Worm (Caenorhabditis elegans) whole organism, L4 larva: ENCODE data around the gene Y62H9A.11.

Source experiments
- R02D3.7 ChIP-seq: fragments of 150-350 bp; sonication (generic microtip); optimal IDR thresholded peaks from 3 replicates; lab custom pipeline; 2014; ENCODE audit warnings: missing biosample characterization, missing genetic modification characterization
- aly-2 ChIP-seq: sonication (generic microtip); optimal IDR thresholded peaks from 2 replicates; lab custom pipeline; 2018; ENCODE audit warnings: missing biosample characterization, missing genetic modification characterization
- ama-1 ChIP-seq: fragments of 150-350 bp; optimal IDR thresholded peaks from 2 replicates; lab custom pipeline; 2014; ENCODE audit warnings: inconsistent platforms, mixed read lengths
- attf-4 ChIP-seq: sonication (generic microtip); optimal IDR thresholded peaks from 3 replicates; lab custom pipeline; 2017; ENCODE audit warnings: missing biosample characterization, missing genetic modification characterization
- dpl-1 ChIP-seq: fragments of 150-350 bp; optimal IDR thresholded peaks from 2 replicates; lab custom pipeline; 2014; ENCODE audit warnings: missing biosample characterization, missing genetic modification reagents, missing genetic modification characterization
- fkh-10 ChIP-seq: fragments of 150-350 bp; optimal IDR thresholded peaks from 2 replicates; lab custom pipeline; 2014; ENCODE audit warnings: missing biosample characterization, missing genetic modification reagents, missing genetic modification characterization
- fos-1 ChIP-seq: fragments of 150-350 bp; optimal IDR thresholded peaks from 2 replicates; lab custom pipeline; 2014; ENCODE audit warnings: missing biosample characterization, missing genetic modification characterization
- mdl-1 ChIP-seq, 2 experiments: fragments of 150-350 bp in 1 of 2; sonication (generic microtip) in 1 of 2; optimal IDR thresholded peaks; 2 replicates each; lab custom pipeline; 2014 to 2017; ENCODE audit warnings: missing biosample characterization in 2 of 2, missing genetic modification characterization in 2 of 2
- nhr-25 ChIP-seq: sonication (generic microtip); optimal IDR thresholded peaks from 2 replicates; lab custom pipeline; 2017; ENCODE audit warnings: missing genetic modification characterization, mild to moderate bottlenecking, missing compliant biosample characterization, antibody characterized with exemption, moderate library complexity, borderline replicate concordance; ENCODE audit not compliant: insufficient read depth
- nhr-28 ChIP-seq: fragments of 150-350 bp; optimal IDR thresholded peaks from 2 replicates; lab custom pipeline; 2014; ENCODE audit warnings: missing biosample characterization, missing genetic modification characterization
- nhr-48 ChIP-seq: sonication (generic microtip); optimal IDR thresholded peaks from 2 replicates; lab custom pipeline; 2016; ENCODE audit warnings: mild to moderate bottlenecking, missing genetic modification characterization, missing compliant biosample characterization
- nhr-77 ChIP-seq: fragments of 150-350 bp; optimal IDR thresholded peaks from 2 replicates; lab custom pipeline; 2014; ENCODE audit warnings: missing biosample characterization, missing genetic modification characterization
- unc-62 ChIP-seq, 3 experiments: fragments of 150-350 bp in 1 of 3; sonication (generic microtip); optimal IDR thresholded peaks in 2 of 3; peaks in 1 of 3; 1 replicate in 1 of 3; 2 replicates in 2 of 3; lab custom pipeline; 2014 to 2017; ENCODE audit warnings: missing biosample characterization in 3 of 3, missing genetic modification characterization in 3 of 3, missing genetic modification reagents in 3 of 3, missing genotype in 1 of 3

DNA sequence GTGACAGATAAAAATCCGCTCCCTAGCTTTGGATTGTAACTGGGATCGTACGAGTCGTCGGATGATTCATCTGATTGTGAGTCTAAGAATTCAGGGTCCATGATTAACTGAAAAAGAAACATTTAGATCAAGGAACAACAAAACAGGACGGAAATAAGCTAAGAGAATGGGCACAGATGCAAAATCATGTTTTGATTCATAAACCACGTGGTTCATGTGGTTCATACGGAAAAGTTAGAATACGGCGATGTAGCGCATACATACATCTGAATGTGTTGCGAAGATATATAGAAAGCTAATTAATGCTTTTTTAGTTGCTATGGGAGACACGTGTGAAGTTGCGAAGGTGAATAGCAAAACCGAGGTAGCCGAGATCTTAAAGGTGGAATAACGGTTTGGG is 34.8 kb upstream of the Y62H9A.11 start, which contains the start of gene F55G7.3:
- TF ChIP-seq aly-2 (tag; lab: Kevin White, UChicago): no peak
- TF ChIP-seq nhr-77 (tag; lab: Kevin White, UChicago): no peak
- no peak for TF ChIP-seq R02D3.7 (tag; lab: Kevin White, UChicago)
- no peak for TF ChIP-seq ama-1
- no peak for TF ChIP-seq nhr-25 (tag; lab: Kevin White, UChicago)
- no peak for TF ChIP-seq fos-1 (tag; lab: Kevin White, UChicago)
- no peak for TF ChIP-seq attf-4 (tag; lab: Kevin White, UChicago)
- TF ChIP-seq unc-62 (GFP tag; optimal IDR thresholded peaks at IDR 0.05 in 1 of 2; lab: Kevin White, UChicago): no peak
- no peak for TF ChIP-seq unc-62 (tag; optimal IDR thresholded peaks at IDR 0.05; lab: Kevin White, UChicago)
- TF ChIP-seq mdl-1 (tag; optimal IDR thresholded peaks at IDR 0.05; lab: Kevin White, UChicago): no peak
- TF ChIP-seq nhr-28 (tag; lab: Kevin White, UChicago): no peak
- no peak for TF ChIP-seq nhr-48
- TF ChIP-seq dpl-1: no peak
- TF ChIP-seq fkh-10: no peak
